Fruit fly (Drosophila melanogaster) whole organism, embryonic: Measurements from ENCODE around the gene CG31633.
A peak's percentile ranks its signal among the peaks of the same experiment; 100 is the strongest.

Source experiments
- Awh ChIP-seq: fragments of 200-800 bp; sonication (Bioruptor generic); IDR thresholded peaks from 2 replicates; pipeline ENCODE4, ENCODE4 v1.3.6; 2022; ENCODE audit warnings: missing biosample characterization, missing genetic modification characterization
- CG10267 ChIP-seq: fragments of 200-800 bp; sonication (Bioruptor generic); optimal IDR thresholded peaks from 2 replicates; lab custom pipeline; 2018; ENCODE audit warnings: missing biosample characterization, mild to moderate bottlenecking, missing genetic modification characterization, moderate library complexity
- CG10462 ChIP-seq: fragments of 200-800 bp; sonication (Bioruptor generic); optimal IDR thresholded peaks from 2 replicates; lab custom pipeline; 2016; ENCODE audit warnings: missing biosample characterization, missing genetic modification characterization
- CG10959 ChIP-seq: fragments of 200-800 bp; sonication (Bioruptor generic); IDR thresholded peaks from 2 replicates; pipeline ENCODE4 v1.3.6; 2022; ENCODE audit warnings: missing biosample characterization, missing genetic modification characterization
- CG11504 ChIP-seq: fragments of 200-800 bp; sonication (Bioruptor generic); optimal IDR thresholded peaks from 3 replicates; lab custom pipeline; 2019; ENCODE audit warnings: missing biosample characterization, mild to moderate bottlenecking, missing genetic modification characterization, moderate library complexity
- CG14667 ChIP-seq: fragments of 200-800 bp; sonication (Bioruptor generic); IDR thresholded peaks from 2 replicates; pipeline ENCODE4 v1.3.6; 2022; ENCODE audit warnings: missing biosample characterization, missing genetic modification characterization
- CG14710 ChIP-seq: fragments of 200-800 bp; sonication (Bioruptor generic); optimal IDR thresholded peaks from 3 replicates; lab custom pipeline; 2019; ENCODE audit warnings: missing biosample characterization, mild to moderate bottlenecking, missing genetic modification characterization, moderate library complexity
- CG14965 ChIP-seq: fragments of 200-800 bp; sonication (Bioruptor generic); optimal IDR thresholded peaks from 2 replicates; lab custom pipeline; 2016; ENCODE audit warnings: missing biosample characterization, missing genetic modification characterization, borderline replicate concordance
- CG1603 ChIP-seq: fragments of 200-800 bp; sonication (Bioruptor generic); optimal IDR thresholded peaks from 2 replicates; lab custom pipeline; 2019; ENCODE audit warnings: missing biosample characterization, mild to moderate bottlenecking, missing genetic modification characterization, moderate library complexity
- CG30431 ChIP-seq: fragments of 200-800 bp; sonication (Bioruptor generic); optimal IDR thresholded peaks from 2 replicates; lab custom pipeline; 2017; ENCODE audit warnings: missing biosample characterization, missing genetic modification characterization
- CG3995 ChIP-seq: fragments of 200-800 bp; sonication (Bioruptor generic); optimal IDR thresholded peaks from 3 replicates; lab custom pipeline; 2016; ENCODE audit warnings: missing biosample characterization, missing genetic modification characterization
- CG4617 ChIP-seq: fragments of 200-800 bp; sonication (Bioruptor generic); optimal IDR thresholded peaks from 3 replicates; lab custom pipeline; 2016; ENCODE audit warnings: missing biosample characterization, missing genetic modification characterization, borderline replicate concordance
- CG5953 ChIP-seq: fragments of 200-800 bp; sonication (Bioruptor generic); IDR thresholded peaks from 2 replicates; pipeline ENCODE4 v1.3.6; 2022; ENCODE audit warnings: missing biosample characterization, missing genetic modification characterization
- CG6791 ChIP-seq: fragments of 200-800 bp; sonication (Bioruptor generic); IDR thresholded peaks from 3 replicates; pipeline ENCODE4 v1.3.6; 2022; ENCODE audit warnings: missing biosample characterization, missing genetic modification characterization; ENCODE audit not compliant: partially characterized antibody
- CG7745 ChIP-seq: fragments of 200-800 bp; sonication (Bioruptor generic); optimal IDR thresholded peaks from 2 replicates; lab custom pipeline; 2018; ENCODE audit warnings: missing biosample characterization, mild to moderate bottlenecking, missing genetic modification characterization, moderate library complexity
- CG9797 ChIP-seq: fragments of 200-800 bp; sonication (Bioruptor generic); optimal IDR thresholded peaks from 3 replicates; lab custom pipeline; 2018; ENCODE audit warnings: missing biosample characterization, mild to moderate bottlenecking, missing genetic modification characterization
- CrebB ChIP-seq: fragments of 200-800 bp; sonication (Bioruptor generic); optimal IDR thresholded peaks from 3 replicates; lab custom pipeline; 2018; ENCODE audit warnings: missing biosample characterization, mild to moderate bottlenecking, missing genetic modification characterization
- Dp ChIP-seq: fragments of 200-800 bp; sonication (Bioruptor generic); optimal IDR thresholded peaks from 2 replicates; lab custom pipeline; 2018; ENCODE audit warnings: missing biosample characterization, mild to moderate bottlenecking, missing genetic modification characterization, moderate library complexity
- Ets97D ChIP-seq: fragments of 200-800 bp; sonication (Bioruptor generic); optimal IDR thresholded peaks from 3 replicates; lab custom pipeline; 2016; ENCODE audit warnings: missing biosample characterization, missing genetic modification characterization
- Hmr ChIP-seq: fragments of 200-800 bp; sonication (Bioruptor generic); optimal IDR thresholded peaks from 3 replicates; lab custom pipeline; 2017; ENCODE audit warnings: mild to moderate bottlenecking, missing biosample characterization, missing genetic modification reagents, missing genetic modification characterization
- Kr ChIP-seq: fragments of 200-800 bp; sonication (Bioruptor generic); optimal IDR thresholded peaks from 2 replicates; lab custom pipeline; 2017; ENCODE audit warnings: missing biosample characterization, mild to moderate bottlenecking, missing genetic modification characterization
- Lpt ChIP-seq: fragments of >200 bp; optimal IDR thresholded peaks from 2 replicates; lab custom pipeline; 2018; ENCODE audit warnings: missing biosample characterization, missing genetic modification characterization
- MBD-R2 ChIP-seq: fragments of 200-800 bp; sonication (Bioruptor generic); IDR thresholded peaks from 2 replicates; pipeline ENCODE4 v1.3.6; 2022; ENCODE audit warnings: missing biosample characterization, missing genetic modification characterization
- MESR4 ChIP-seq: fragments of 200-800 bp; sonication (Bioruptor generic); optimal IDR thresholded peaks from 2 replicates; lab custom pipeline; 2018; ENCODE audit warnings: missing biosample characterization, mild to moderate bottlenecking, missing genetic modification characterization, moderate library complexity
- Med ChIP-seq: fragments of 200-800 bp; sonication (Bioruptor generic); peaks from one replicate; lab custom pipeline; 2016; ENCODE audit warnings: missing biosample characterization, missing genetic modification characterization, mild to moderate bottlenecking, inconsistent platforms, moderate library complexity
- Nf-YA ChIP-seq: fragments of 200-800 bp; sonication (Bioruptor generic); IDR thresholded peaks from 2 replicates; pipeline ENCODE4 v1.3.6; 2022; ENCODE audit warnings: missing biosample characterization, missing genetic modification characterization
- Optix ChIP-seq: fragments of 200-800 bp; sonication (Bioruptor generic); IDR thresholded peaks from 3 replicates; pipeline ENCODE4 v1.3.6; 2022; ENCODE audit warnings: missing biosample characterization, missing genetic modification characterization
- Rx ChIP-seq: fragments of 200-800 bp; sonication (Bioruptor generic); IDR thresholded peaks from 2 replicates; pipeline ENCODE4 v1.3.6; 2022; ENCODE audit warnings: missing biosample characterization, missing genetic modification characterization
- Xbp1 ChIP-seq: fragments of 200-800 bp; sonication (Bioruptor generic); optimal IDR thresholded peaks from 3 replicates; lab custom pipeline; 2016; ENCODE audit warnings: missing biosample characterization, mild to moderate bottlenecking, missing genetic modification characterization
- ato ChIP-seq: fragments of 200-800 bp; sonication (Bioruptor generic); IDR thresholded peaks from 2 replicates; pipeline ENCODE4 v1.3.6; 2022; ENCODE audit warnings: missing biosample characterization, missing genetic modification characterization; ENCODE audit not compliant: partially characterized antibody
- az2 ChIP-seq: fragments of 200-800 bp; sonication (Bioruptor generic); optimal IDR thresholded peaks from 3 replicates; lab custom pipeline; 2016; ENCODE audit warnings: missing biosample characterization, missing genetic modification characterization
- cad ChIP-seq: fragments of >200 bp; optimal IDR thresholded peaks from 2 replicates; lab custom pipeline; 2017; ENCODE audit warnings: missing biosample characterization, missing genetic modification characterization
- chinmo ChIP-seq: fragments of 200-800 bp; sonication (Bioruptor generic); IDR thresholded peaks from 4 replicates; pipeline ENCODE4 v1.3.6; 2022; ENCODE audit warnings: missing biosample characterization, missing genetic modification characterization; ENCODE audit not compliant: partially characterized antibody
- cwo ChIP-seq: fragments of 200-800 bp; sonication (Bioruptor generic); optimal IDR thresholded peaks from 3 replicates; lab custom pipeline; 2017; ENCODE audit warnings: missing biosample characterization, missing genetic modification characterization, mild to moderate bottlenecking, moderate library complexity, missing genetic modification reagents
- ems ChIP-seq: fragments of 200-800 bp; sonication (Bioruptor generic); optimal IDR thresholded peaks from 3 replicates; lab custom pipeline; 2016; ENCODE audit warnings: missing biosample characterization, missing genetic modification characterization
- exex ChIP-seq: fragments of 200-800 bp; sonication (Bioruptor generic); optimal IDR thresholded peaks from 4 replicates; lab custom pipeline; 2018; ENCODE audit warnings: missing biosample characterization, mild to moderate bottlenecking, missing genetic modification characterization, moderate library complexity
- gfzf ChIP-seq: fragments of 200-800 bp; sonication (Bioruptor generic); optimal IDR thresholded peaks from 2 replicates; lab custom pipeline; 2016; ENCODE audit warnings: missing biosample characterization, mild to moderate bottlenecking, missing genetic modification characterization, moderate library complexity
- h ChIP-seq: fragments of >200 bp; optimal IDR thresholded peaks from 2 replicates; lab custom pipeline; 2017
- kah ChIP-seq: fragments of 200-800 bp; sonication (Bioruptor generic); optimal IDR thresholded peaks from 2 replicates; lab custom pipeline; 2018; ENCODE audit warnings: missing biosample characterization, mild to moderate bottlenecking, missing genetic modification characterization
- lola ChIP-seq, 3 experiments: fragments of >200 bp in 2 of 3; fragments of 200-800 bp in 1 of 3; sonication (Bioruptor generic) in 1 of 3; optimal IDR thresholded peaks; 2 replicates each; lab custom pipeline; 2017 to 2019; ENCODE audit warnings: missing biosample characterization in 3 of 3, missing genetic modification characterization in 3 of 3, mild to moderate bottlenecking in 1 of 3, moderate library complexity in 1 of 3
- pzg ChIP-seq: fragments of 200-800 bp; sonication (Bioruptor generic); optimal IDR thresholded peaks from 3 replicates; lab custom pipeline; 2018; ENCODE audit warnings: missing biosample characterization, mild to moderate bottlenecking, missing genetic modification characterization, moderate library complexity
- sens-2 ChIP-seq: fragments of 200-800 bp; sonication (Bioruptor generic); IDR thresholded peaks from 2 replicates; pipeline ENCODE4 v1.3.6; 2022; ENCODE audit warnings: missing biosample characterization, missing genetic modification characterization
- stwl ChIP-seq: fragments of 200-800 bp; sonication (Bioruptor generic); optimal IDR thresholded peaks from 3 replicates; lab custom pipeline; 2018; ENCODE audit warnings: missing biosample characterization, mild to moderate bottlenecking, missing genetic modification characterization, moderate library complexity
- trem ChIP-seq: fragments of 200-800 bp; optimal IDR thresholded peaks from 3 replicates; lab custom pipeline; 2019; ENCODE audit warnings: missing biosample characterization, mild to moderate bottlenecking, missing genetic modification characterization, moderate library complexity
- unc-4 ChIP-seq: fragments of 200-800 bp; sonication (Bioruptor generic); IDR thresholded peaks from 2 replicates; pipeline ENCODE4 v1.3.6; 2022; ENCODE audit warnings: missing biosample characterization, missing genetic modification characterization; ENCODE audit not compliant: partially characterized antibody
- unpg ChIP-seq: fragments of 200-800 bp; sonication (Bioruptor generic); optimal IDR thresholded peaks from 3 replicates; lab custom pipeline; 2018; ENCODE audit warnings: missing biosample characterization, mild to moderate bottlenecking, missing genetic modification characterization, moderate library complexity
- z ChIP-seq: fragments of 200-800 bp; sonication (Bioruptor generic); IDR thresholded peaks from 3 replicates; pipeline ENCODE4 v1.3.6; 2022; ENCODE audit warnings: missing biosample characterization, missing genetic modification characterization

The CG31633 gene

DNA sequence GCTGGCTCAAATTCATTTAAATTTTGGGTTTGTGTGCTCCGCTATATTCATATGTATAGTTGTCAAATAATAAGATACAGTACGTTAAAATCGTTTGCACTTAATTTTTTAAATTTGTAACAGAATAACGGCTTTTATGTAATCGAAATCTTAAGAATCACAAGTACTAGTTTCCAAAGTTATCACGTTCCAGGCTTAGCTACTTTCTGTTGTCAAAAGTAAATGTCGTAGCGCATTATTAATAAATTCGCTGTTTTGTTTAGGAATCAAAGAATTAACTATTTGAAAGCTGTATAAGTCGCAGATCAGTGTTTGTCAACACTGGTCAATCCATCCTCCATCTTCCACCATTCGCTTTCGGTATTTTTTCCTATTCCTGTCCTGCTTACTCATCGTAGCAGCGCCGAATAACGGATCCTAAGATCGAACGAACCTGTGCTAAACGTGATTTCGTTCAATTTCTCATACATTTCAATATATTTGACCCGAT is 7.5 kb upstream of the CG31633 start, which contains the start of the genes CG13771, CG34310 and cup (continued):
- TF ChIP-seq Awh (GFP tag; lab: Robert Waterston, UW) (0 out of 2 replicates have a peak, but pooled peaks have one; percentile 9), Nf-YA (GFP tag; lab: Robert Waterston, UW) (no peak), trem (tag; lab: Kevin White, UChicago) (no peak), Xbp1 (GFP tag; lab: Kevin White, UChicago) (no peak), pzg (GFP tag; lab: Kevin White, UChicago) (peak; percentile 9), lola (GFP tag; optimal IDR thresholded peaks at IDR 0.05; lab: Kevin White, UChicago) (no peak), CG14965 (no peak), CG3995 (peak; percentile 26), Kr (GFP tag; lab: Kevin White, UChicago) (no peak), Ets97D (peak; percentile 18), CG10462 (no peak), Optix (GFP tag; lab: Robert Waterston, UW) (no peak), CG10959 (GFP tag; lab: Robert Waterston, UW) (no peak), CG30431 (GFP tag; lab: Kevin White, UChicago) (no peak)

DNA sequence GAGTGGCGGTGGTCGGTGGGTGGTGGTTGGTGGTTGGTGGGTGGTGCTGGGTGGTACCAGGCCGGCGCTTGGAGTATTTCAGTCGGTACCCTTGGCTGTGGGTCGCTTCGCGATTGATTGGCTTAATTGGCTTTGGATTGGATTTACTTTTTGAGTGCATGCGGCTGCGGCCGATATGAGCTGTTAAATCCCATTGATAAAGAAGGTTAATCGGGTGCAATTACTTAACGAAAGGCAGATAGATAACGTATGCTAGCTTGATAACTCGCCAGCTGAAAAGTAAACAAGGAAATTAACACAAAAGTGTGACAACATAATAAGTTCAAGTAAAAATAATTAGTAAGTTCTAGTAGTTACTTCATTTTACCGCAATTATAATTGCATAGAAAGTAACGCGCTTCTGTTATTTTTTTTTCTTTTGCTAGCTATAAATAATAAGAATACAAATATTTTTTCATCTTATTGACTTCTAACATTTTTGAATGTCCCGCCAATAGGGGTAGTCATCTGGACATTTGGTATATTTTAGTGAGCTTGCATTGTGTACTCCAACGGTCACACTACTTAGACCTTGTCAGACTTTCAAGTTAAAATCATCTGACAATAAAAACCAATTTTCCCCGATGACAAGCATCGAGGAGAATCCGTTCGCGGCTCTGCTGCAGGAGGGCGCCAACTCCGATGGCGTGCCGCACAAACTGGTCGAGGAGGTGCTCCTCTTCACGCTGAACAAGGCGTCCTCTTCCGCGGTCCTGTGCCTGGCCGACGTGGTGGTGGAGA is 2.0 kb upstream of the CG31633 start, which contains the start of the genes CG31636 and Ube4A:
Gene CG31636 (minus strand): TSS at position 184 of the 780 bp plus-strand sequence.
Gene Ube4A (plus strand): TSS at position 549 of the 780 bp plus-strand sequence.
- TF ChIP-seq CG6791, result no peak
- TF ChIP-seq lola (GFP tag; optimal IDR thresholded peaks at IDR 0.05; lab: Kevin White, UChicago), result no peak
- TF ChIP-seq chinmo (GFP tag; lab: Robert Waterston, UW), result no peak
- TF ChIP-seq Med (GFP tag; lab: Kevin White, UChicago), result peak; percentile 75
- peak; percentile 86 for TF ChIP-seq CG7745 (tag; lab: Kevin White, UChicago)
- TF ChIP-seq pzg (GFP tag; lab: Kevin White, UChicago), result peak; percentile 67
- no peak for TF ChIP-seq CG5953
- peak; percentile 66 for TF ChIP-seq MBD-R2 (GFP tag; lab: Robert Waterston, UW)
- TF ChIP-seq CG14667 (GFP tag; lab: Robert Waterston, UW), result no peak
- TF ChIP-seq sens-2 (GFP tag; lab: Robert Waterston, UW), result 0 out of 2 replicates have a peak, but pooled peaks have one; percentile 26
- no peak for TF ChIP-seq Hmr (GFP tag; lab: Kevin White, UChicago)
- TF ChIP-seq CG9797, result peak; percentile 69
- peak; percentile 88 for TF ChIP-seq CG4617 (GFP tag; lab: Kevin White, UChicago)
- no peak for TF ChIP-seq ems
- TF ChIP-seq kah, result no peak
- TF ChIP-seq cad, result no peak
- TF ChIP-seq az2 (GFP tag; lab: Kevin White, UChicago), result no peak
- no peak for TF ChIP-seq Lpt (GFP tag; lab: Kevin White, UChicago)
- peak; percentile 11 for TF ChIP-seq CG14710
- no peak for TF ChIP-seq unc-4 (GFP tag; lab: Robert Waterston, UW)
- TF ChIP-seq Rx (GFP tag; lab: Robert Waterston, UW), result no peak
- peak; percentile 42 for TF ChIP-seq stwl (tag; lab: Kevin White, UChicago)
- no peak for TF ChIP-seq h (lab: Kevin White, UChicago)
- no peak for TF ChIP-seq CG3995
- no peak for TF ChIP-seq z
- peak; percentile 94 for TF ChIP-seq Dp (GFP tag; lab: Kevin White, UChicago)
- TF ChIP-seq MESR4 (GFP tag; lab: Kevin White, UChicago), result peak; percentile 82
- TF ChIP-seq CG1603 (tag; lab: Kevin White, UChicago), result no peak
- TF ChIP-seq CG10267 (tag; lab: Kevin White, UChicago), result peak; percentile 22
- no peak for TF ChIP-seq CG11504 (tag; lab: Kevin White, UChicago)
- TF ChIP-seq cwo (GFP tag; lab: Kevin White, UChicago), result no peak
- TF ChIP-seq ato (GFP tag; lab: Robert Waterston, UW), result no peak
- peak; percentile 74 for TF ChIP-seq gfzf
- TF ChIP-seq CrebB (tag; lab: Kevin White, UChicago), result no peak
- TF ChIP-seq unpg (GFP tag; lab: Kevin White, UChicago), result no peak
- peak; percentile 82 for TF ChIP-seq exex (tag; lab: Kevin White, UChicago)
